Worm (Caenorhabditis elegans): ENCODE results near the gene elli-1.
"Not testable (repeated sequence)": the region's sequence is repeated elsewhere in the genome, so short reads cannot be mapped to it uniquely, and the experiment has no call there.

Gene elli-1

DNA sequence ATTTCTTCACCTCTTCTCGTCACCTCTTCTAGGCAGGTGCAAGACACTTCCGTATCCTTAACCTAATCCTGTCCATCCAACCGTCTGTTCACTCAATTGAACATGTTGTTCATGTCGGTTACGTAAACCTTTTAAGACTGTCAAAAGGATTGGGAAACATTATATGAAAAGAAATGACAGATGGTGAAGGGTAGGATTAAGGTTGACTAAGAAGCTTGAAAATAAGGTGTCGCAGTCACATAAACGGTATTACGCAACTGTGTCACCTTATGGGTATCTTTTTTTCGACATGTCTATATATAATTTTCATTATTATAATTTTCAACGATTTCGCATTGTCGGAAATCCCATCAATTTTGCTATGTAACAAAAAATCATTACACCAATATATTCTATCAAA is 31.8 kb downstream of the elli-1 start (continued):
- TF ChIP-seq madf-3 (GFP tag; IDR thresholded peaks at IDR 0.05), result no peak

DNA sequence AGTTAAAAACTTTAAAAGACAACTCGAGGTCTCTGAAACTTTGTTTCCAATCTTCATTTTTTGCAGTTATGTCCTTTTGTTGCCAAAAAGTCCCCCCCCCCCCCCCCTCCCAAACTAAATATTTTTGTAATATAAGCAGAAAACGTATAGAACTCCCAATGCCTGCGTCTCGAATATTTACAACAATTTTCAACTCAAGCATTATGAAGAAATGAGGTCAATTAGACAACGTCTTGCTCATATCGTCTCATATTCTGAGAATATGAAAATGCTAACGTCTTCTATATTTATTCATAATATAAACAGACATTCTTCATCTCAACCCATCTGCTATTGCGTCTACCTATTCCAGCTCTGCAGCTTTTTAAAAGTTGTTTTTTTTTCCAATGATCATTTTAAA is 36.5 kb downstream of the elli-1 start, which contains the start of gene H23L24.1:
Gene H23L24.1, plus strand, starts transcription at position 301 of the 400 bp plus-strand sequence.
- TF ChIP-seq lsl-1 (GFP tag; optimal IDR thresholded peaks at IDR 0.05) (no peak), attf-5 (GFP tag; optimal IDR thresholded peaks at IDR 0.05) (no peak), mes-4 (tag; optimal IDR thresholded peaks at IDR 0.05) (no peak), pbrm-1 (GFP tag; IDR thresholded peaks at IDR 0.05) (no peak), hlh-26 (GFP tag; conservative IDR thresholded peaks at IDR 0.05) (no peak), C17E4.6 (GFP tag; IDR thresholded peaks at IDR 0.05) (no peak), cebp-1 (GFP tag; IDR thresholded peaks at IDR 0.05) (no peak), cebp-1 (tag; optimal IDR thresholded peaks at IDR 0.05) (no peak), F39B2.1 (GFP tag; IDR thresholded peaks at IDR 0.05) (no peak), dpff-1 (tag; optimal IDR thresholded peaks at IDR 0.05) (no peak), snpc-1.1 (tag; optimal IDR thresholded peaks at IDR 0.05; ENCODE audit: insufficient read depth) (no peak)

DNA sequence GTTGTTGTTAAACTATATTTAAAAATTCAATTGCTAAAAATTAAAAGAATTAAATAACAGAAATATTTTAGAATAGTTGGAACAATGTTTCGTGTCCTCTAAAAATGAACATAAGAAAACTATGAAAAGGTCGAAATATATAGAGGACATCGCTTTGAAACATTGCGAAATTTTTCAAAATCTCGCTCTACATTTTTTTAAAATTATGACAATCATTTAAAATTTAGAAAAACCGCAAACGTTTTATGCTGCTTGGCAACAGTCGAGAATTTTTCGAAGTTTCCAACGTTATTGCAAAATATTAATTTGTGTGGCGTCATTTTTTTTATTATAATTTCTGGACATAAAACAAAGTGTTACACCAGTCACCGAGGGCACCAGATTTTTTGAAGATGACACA is 39.6 kb downstream of the elli-1 start, which contains the start of the genes parg-2 and ipla-5:
Gene parg-2, minus strand, starts transcription at position 101 of the 400 bp plus-strand sequence.
Gene ipla-5, plus strand, starts transcription at position 216 of the 400 bp plus-strand sequence.
- not testable (repeated sequence) for TF ChIP-seq ceh-40 (GFP tag; IDR thresholded peaks at IDR 0.05); repo-1 (tag; optimal IDR thresholded peaks at IDR 0.05); sdz-38 (tag; optimal IDR thresholded peaks at IDR 0.05)

DNA sequence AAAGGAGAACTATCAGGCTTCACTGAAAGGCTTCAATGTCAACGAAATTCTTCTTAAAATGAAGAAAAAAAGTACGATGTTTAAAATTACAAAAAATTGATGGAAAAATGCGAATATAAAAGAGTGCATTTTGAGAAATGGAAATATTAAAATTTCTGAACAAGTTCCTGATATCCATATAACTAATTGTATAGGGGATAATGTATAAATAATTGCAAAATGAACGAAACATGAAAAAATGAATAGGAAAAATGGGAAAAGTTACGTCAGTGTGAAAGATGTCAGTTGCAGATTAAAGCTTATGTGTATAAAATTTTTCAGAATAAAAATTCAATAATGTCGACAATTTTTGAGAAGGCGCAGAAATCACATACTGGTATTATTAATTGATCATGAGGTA is 46.6 kb downstream of the elli-1 start:
- no peak for TF ChIP-seq snpc-1.3 (tag; optimal IDR thresholded peaks at IDR 0.05; ENCODE audit: insufficient read depth)
- no peak for TF ChIP-seq ztf-28 (GFP tag; IDR thresholded peaks at IDR 0.05)
- TF ChIP-seq athp-1 (tag; optimal IDR thresholded peaks at IDR 0.05), result no peak
- no peak for TF ChIP-seq hsf-1 (GFP tag; IDR thresholded peaks at IDR 0.05)
- TF ChIP-seq B0035.1 (tag; optimal IDR thresholded peaks at IDR 0.05), result no peak

DNA sequence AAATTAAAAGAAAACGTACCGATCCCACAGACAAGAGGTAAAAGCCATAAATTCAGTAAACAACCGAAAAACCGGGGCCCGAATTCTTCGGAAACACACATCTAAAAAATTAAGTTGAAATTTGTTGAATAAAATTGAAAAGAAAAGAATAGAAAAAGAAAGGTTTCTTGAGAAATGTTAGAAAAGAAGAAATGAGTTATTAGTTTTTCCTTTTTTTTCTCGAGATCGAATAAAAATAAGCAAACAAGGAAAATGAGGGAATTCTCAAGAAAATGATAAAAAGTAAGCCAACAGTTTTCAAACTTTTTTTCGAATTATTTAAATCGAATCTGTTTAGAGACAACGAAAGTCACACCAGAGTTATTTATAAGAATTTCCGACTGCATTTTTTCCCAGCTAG is 49.1 kb downstream of the elli-1 start, which contains the start of gene H23L24.4:
Gene H23L24.4, minus strand, starts transcription at position 101 of the 400 bp plus-strand sequence.
- TF ChIP-seq ztf-3 (GFP tag; optimal IDR thresholded peaks at IDR 0.05), result no peak
- no peak for TF ChIP-seq rec-8 (tag; optimal IDR thresholded peaks at IDR 0.05)
- no peak for TF ChIP-seq Y56A3A.18 (GFP tag; IDR thresholded peaks at IDR 0.05)
- TF ChIP-seq unc-130 (GFP tag; optimal IDR thresholded peaks at IDR 0.05), result no peak
- TF ChIP-seq ceh-91 (GFP tag; IDR thresholded peaks at IDR 0.05), result no peak
- TF ChIP-seq unc-62 (GFP tag; optimal IDR thresholded peaks at IDR 0.05), result no peak
- TF ChIP-seq ztf-28 (GFP tag; IDR thresholded peaks at IDR 0.05), result no peak
- TF ChIP-seq bed-2 (GFP tag; IDR thresholded peaks at IDR 0.05), result no peak
- TF ChIP-seq lin-26 (GFP tag; IDR thresholded peaks at IDR 0.05), result no peak

Measured in whole organism, young adult.